Worm (Caenorhabditis elegans) whole organism, L4 larva: ENCODE data around the gene Y69H2.10.

Experiments
- D1046.2 ChIP-seq: fragments of 200-800 bp; sonication (Bioruptor generic); IDR thresholded peaks from 2 replicates; pipeline ENCODE4 v1.3.6; 2022; ENCODE audit warnings: missing genetic modification characterization, missing compliant biosample characterization
- F10B5.3 ChIP-seq: sonication (generic microtip); optimal IDR thresholded peaks from 2 replicates; lab custom pipeline; 2016; ENCODE audit warnings: mild to moderate bottlenecking, missing genetic modification characterization, missing compliant biosample characterization
- F37D6.2 ChIP-seq: sonication (generic microtip); optimal IDR thresholded peaks from 2 replicates; lab custom pipeline; 2016; ENCODE audit warnings: mild to moderate bottlenecking, missing genetic modification characterization, missing compliant biosample characterization
- F44E2.7 ChIP-seq: fragments of 200-800 bp; sonication (Bioruptor generic); IDR thresholded peaks from 2 replicates; pipeline ENCODE4 v2.1.2; 2022; ENCODE audit warnings: missing genetic modification characterization, missing compliant biosample characterization
- Y5F2A.4 ChIP-seq: fragments of 200-800 bp; sonication (Bioruptor generic); optimal IDR thresholded peaks from 2 replicates; lab custom pipeline; 2018; ENCODE audit warnings: mild to moderate bottlenecking, missing genetic modification characterization, missing compliant biosample characterization
- ZK546.5 ChIP-seq, 2 experiments: sonication (generic microtip); optimal IDR thresholded peaks; 2 replicates each; lab custom pipeline; 2017; ENCODE audit warnings: missing biosample characterization in 2 of 2, missing genetic modification characterization in 2 of 2
- ama-1 ChIP-seq: fragments of 150-350 bp; optimal IDR thresholded peaks from 2 replicates; lab custom pipeline; 2014; ENCODE audit warnings: inconsistent platforms, mixed read lengths
- ceh-28 ChIP-seq: fragments of 150-350 bp; optimal IDR thresholded peaks from 2 replicates; lab custom pipeline; 2014; ENCODE audit warnings: missing biosample characterization, missing genetic modification reagents, missing genetic modification characterization
- ceh-32 ChIP-seq: sonication (generic microtip); optimal IDR thresholded peaks from 2 replicates; lab custom pipeline; 2016; ENCODE audit warnings: mild to moderate bottlenecking, missing genetic modification characterization, missing compliant biosample characterization; ENCODE audit not compliant: poor library complexity
- cey-2 ChIP-seq: sonication (generic microtip); optimal IDR thresholded peaks from 3 replicates; lab custom pipeline; 2017; ENCODE audit warnings: missing genetic modification characterization, mild to moderate bottlenecking, missing compliant biosample characterization, antibody characterized with exemption, borderline replicate concordance; ENCODE audit not compliant: insufficient read depth
- dpl-1 ChIP-seq: fragments of 150-350 bp; optimal IDR thresholded peaks from 2 replicates; lab custom pipeline; 2014; ENCODE audit warnings: missing biosample characterization, missing genetic modification reagents, missing genetic modification characterization
- dve-1 ChIP-seq: sonication (generic microtip); optimal IDR thresholded peaks from 2 replicates; lab custom pipeline; 2017; ENCODE audit warnings: antibody characterized with exemption, mild to moderate bottlenecking, missing genetic modification characterization, missing compliant biosample characterization; ENCODE audit not compliant: insufficient read depth
- egl-27 ChIP-seq: sonication (generic microtip); optimal IDR thresholded peaks from 3 replicates; lab custom pipeline; 2017; ENCODE audit warnings: missing biosample characterization, missing genetic modification reagents, missing genetic modification characterization
- lin-1 ChIP-seq: fragments of 200-800 bp; sonication (Bioruptor generic); IDR thresholded peaks from 2 replicates; pipeline ENCODE4 v1.3.6; 2022; ENCODE audit warnings: missing genetic modification reagents, missing genetic modification characterization, missing compliant biosample characterization
- lsy-2 ChIP-seq, 2 experiments: fragments of 150-350 bp in 1 of 2; sonication (generic microtip) in 1 of 2; optimal IDR thresholded peaks; 2 replicates each; lab custom pipeline; 2014 to 2017; ENCODE audit warnings: missing biosample characterization in 2 of 2, missing genetic modification characterization in 2 of 2
- madf-5 ChIP-seq, 2 experiments: fragments of 200-800 bp; sonication (Bioruptor generic); IDR thresholded peaks; 2 replicates each; pipeline ENCODE4 v1.3.6; 2022; ENCODE audit warnings: missing compliant biosample characterization in 2 of 2, missing genetic modification characterization in 2 of 2
- madf-9 ChIP-seq: fragments of 200-800 bp; sonication (Bioruptor generic); conservative IDR thresholded peaks from 2 replicates; pipeline ENCODE4 v1.3.6; 2022; ENCODE audit warnings: missing genetic modification reagents, missing genetic modification characterization, missing compliant biosample characterization
- mes-2 ChIP-seq: sonication (generic microtip); optimal IDR thresholded peaks from 2 replicates; lab custom pipeline; 2016; ENCODE audit warnings: missing genotype, mild to moderate bottlenecking, missing genetic modification characterization, missing compliant biosample characterization; ENCODE audit not compliant: poor library complexity, severe bottlenecking
- mxl-2 ChIP-seq: fragments of 200-800 bp; sonication (Bioruptor generic); conservative IDR thresholded peaks from 2 replicates; pipeline ENCODE4 v1.3.6; 2022; ENCODE audit warnings: missing genetic modification reagents, missing genetic modification characterization, missing compliant biosample characterization
- nhr-10 ChIP-seq: fragments of 150-350 bp; optimal IDR thresholded peaks from 2 replicates; lab custom pipeline; 2014; ENCODE audit warnings: missing biosample characterization, missing genetic modification characterization
- nhr-111 ChIP-seq: fragments of 200-800 bp; sonication (Bioruptor generic); optimal IDR thresholded peaks from 2 replicates; lab custom pipeline; 2018; ENCODE audit warnings: mild to moderate bottlenecking, missing genetic modification characterization, missing compliant biosample characterization
- nhr-48 ChIP-seq: sonication (generic microtip); optimal IDR thresholded peaks from 2 replicates; lab custom pipeline; 2016; ENCODE audit warnings: mild to moderate bottlenecking, missing genetic modification characterization, missing compliant biosample characterization
- nhr-6 ChIP-seq: fragments of 150-350 bp; optimal IDR thresholded peaks from 2 replicates; lab custom pipeline; 2014; ENCODE audit warnings: missing biosample characterization, missing genetic modification characterization
- pha-4 ChIP-seq, 2 experiments: fragments of 150-350 bp in 1 of 2; fragments of 200-800 bp in 1 of 2; sonication (Bioruptor generic) in 1 of 2; IDR thresholded peaks in 1 of 2; optimal IDR thresholded peaks in 1 of 2; 2 replicates each; pipeline versions ENCODE4 v1.3.6 to Lab custom; 2014 to 2022; ENCODE audit warnings: missing genetic modification characterization in 2 of 2, missing genetic modification reagents in 2 of 2, missing biosample characterization in 1 of 2, missing compliant biosample characterization in 1 of 2
- saeg-2 ChIP-seq: fragments of 200-800 bp; sonication (Bioruptor generic); IDR thresholded peaks from 2 replicates; pipeline ENCODE4 v1.3.6; 2022; ENCODE audit warnings: missing genetic modification reagents, missing genetic modification characterization, missing compliant biosample characterization
- set-16 ChIP-seq: fragments of 200-800 bp; sonication (Bioruptor generic); IDR thresholded peaks from 2 replicates; pipeline ENCODE4 v1.3.6; 2022; ENCODE audit warnings: missing genetic modification reagents, missing genetic modification characterization, missing compliant biosample characterization
- snpc-1.2 ChIP-seq: fragments of 200-800 bp; sonication (Bioruptor generic); IDR thresholded peaks from 2 replicates; pipeline ENCODE4 v1.3.6; 2022; ENCODE audit warnings: missing genetic modification reagents, missing genetic modification characterization, missing compliant biosample characterization
- tra-1 ChIP-seq: fragments of 200-800 bp; sonication (Bioruptor generic); IDR thresholded peaks from 2 replicates; pipeline ENCODE4 v1.3.6; 2022; ENCODE audit warnings: missing genetic modification reagents, missing genetic modification characterization, missing compliant biosample characterization
- unc-39 ChIP-seq: sonication (generic microtip); optimal IDR thresholded peaks from 2 replicates; lab custom pipeline; 2017; ENCODE audit warnings: missing biosample characterization, missing genetic modification characterization
- unc-62 ChIP-seq, 3 experiments: fragments of 150-350 bp in 1 of 3; sonication (generic microtip); optimal IDR thresholded peaks in 2 of 3; peaks in 1 of 3; 1 replicate in 1 of 3; 2 replicates in 2 of 3; lab custom pipeline; 2014 to 2017; ENCODE audit warnings: missing biosample characterization in 3 of 3, missing genetic modification characterization in 3 of 3, missing genetic modification reagents in 3 of 3, missing genotype in 1 of 3
- zag-1 ChIP-seq: fragments of 150-350 bp; optimal IDR thresholded peaks from 2 replicates; lab custom pipeline; 2014; ENCODE audit warnings: missing biosample characterization, missing genetic modification characterization
- zfp-3 ChIP-seq: fragments of 200-800 bp; sonication (Bioruptor generic); conservative IDR thresholded peaks from 2 replicates; pipeline ENCODE4 v1.3.6; 2022; ENCODE audit warnings: missing genetic modification reagents, missing genetic modification characterization, missing compliant biosample characterization
- zip-11 ChIP-seq: fragments of 200-800 bp; sonication (Bioruptor generic); IDR thresholded peaks from 2 replicates; pipeline ENCODE4 v1.3.6; 2022; ENCODE audit warnings: missing genetic modification characterization, missing compliant biosample characterization
- ztf-11 ChIP-seq: fragments of 150-350 bp; optimal IDR thresholded peaks from 2 replicates; lab custom pipeline; 2014; ENCODE audit warnings: missing biosample characterization, missing genetic modification characterization

Y69H2.10 gene

ce11 chrV:18729324-18729924 is 59.3 kb downstream of the Y69H2.10 start, which contains the start of gene asp-19:
Gene asp-19, minus strand, starts transcription at chrV:18729374.
- TF ChIP-seq set-16 = peak; percentile 62
- no peak for TF ChIP-seq dpl-1 (GFP tag; lab: Kevin White, UChicago)

ce11 chrV:18731579-18732041 is 61.5 kb downstream of the Y69H2.10 start, which contains the start of the genes asp-18 and scl-19:
Gene asp-18, minus strand, starts transcription at chrV:18731679.
Gene scl-19, plus strand, starts transcription at chrV:18731991.
- TF ChIP-seq saeg-2 = no peak
- TF ChIP-seq Y5F2A.4 = no peak
- TF ChIP-seq tra-1 (GFP tag; lab: Robert Waterston, UW) = no peak
- no peak for TF ChIP-seq lin-1 (GFP tag; lab: Robert Waterston, UW)
- TF ChIP-seq nhr-10 (tag; lab: Kevin White, UChicago) = no peak
- TF ChIP-seq ceh-32 = no peak
- TF ChIP-seq mxl-2 (GFP tag; lab: Robert Waterston, UW) = no peak
- TF ChIP-seq zip-11 (GFP tag; lab: Robert Waterston, UW) = no peak
- no peak for TF ChIP-seq zag-1
- TF ChIP-seq nhr-48 = no peak
- TF ChIP-seq cey-2 = no peak
- TF ChIP-seq nhr-6 = no peak
- TF ChIP-seq F44E2.7 (GFP tag; lab: Robert Waterston, UW) = no peak
- TF ChIP-seq F37D6.2 = no peak
- no peak for TF ChIP-seq F10B5.3
- TF ChIP-seq, all 104 proteins: peak for 0

- TF ChIP-seq dve-1 = no peak
- TF ChIP-seq unc-62 (GFP tag; optimal IDR thresholded peaks at IDR 0.05 in 1 of 2; lab: Kevin White, UChicago) = no peak
- no peak for TF ChIP-seq unc-62 (tag; optimal IDR thresholded peaks at IDR 0.05; lab: Kevin White, UChicago)
- TF ChIP-seq egl-27 (tag; lab: Kevin White, UChicago) = no peak
- no peak for TF ChIP-seq ZK546.5 (tag; optimal IDR thresholded peaks at IDR 0.05; lab: Kevin White, UChicago)
- TF ChIP-seq madf-5 (GFP tag; IDR thresholded peaks at IDR 0.05; lab: Robert Waterston, UW) = no peak
- no peak for TF ChIP-seq madf-9 (GFP tag; lab: Robert Waterston, UW)
- no peak for TF ChIP-seq mxl-2 (GFP tag; lab: Robert Waterston, UW)
- TF ChIP-seq zfp-3 (GFP tag; lab: Robert Waterston, UW) = no peak
- no peak for TF ChIP-seq unc-39 (tag; lab: Kevin White, UChicago)
- TF ChIP-seq nhr-48 = no peak
- no peak for TF ChIP-seq snpc-1.2 (GFP tag; lab: Robert Waterston, UW)
- TF ChIP-seq nhr-111 (GFP tag; lab: Kevin White, UChicago) = no peak
- no peak for TF ChIP-seq ama-1 (lab: Kevin White, UChicago)
- TF ChIP-seq ztf-11 = no peak
- TF ChIP-seq ceh-28 (tag; lab: Kevin White, UChicago) = no peak
- no peak for TF ChIP-seq pha-4 (GFP tag; IDR thresholded peaks at IDR 0.05; lab: Robert Waterston, UW)
- no peak for TF ChIP-seq pha-4 (tag; optimal IDR thresholded peaks at IDR 0.05; lab: Kevin White, UChicago)
- TF ChIP-seq lsy-2 (tag; optimal IDR thresholded peaks at IDR 0.05; lab: Kevin White, UChicago) = no peak
- TF ChIP-seq mes-2 = no peak
- TF ChIP-seq D1046.2 (GFP tag; lab: Robert Waterston, UW) = no peak
- TF ChIP-seq, all 104 proteins: peak for 0
These were observed 63.8 kb downstream of the Y69H2.10 start for ce11 chrV:18733942-18734341.
